Fruit fly (Drosophila melanogaster) whole organism, embryonic: Measurements from ENCODE around the gene Cpr65Au.

Experiments used
- Adf1 ChIP-seq: fragments of 200-800 bp; sonication (Bioruptor generic); IDR thresholded peaks from 2 replicates; pipeline ENCODE4 v1.3.6; 2022; ENCODE audit warnings: missing biosample characterization, missing genetic modification characterization
- Antp ChIP-seq: fragments of 200-800 bp; sonication (Bioruptor generic); optimal IDR thresholded peaks from 3 replicates; lab custom pipeline; 2016; ENCODE audit warnings: missing biosample characterization, missing genetic modification characterization
- Awh ChIP-seq: fragments of 200-800 bp; sonication (Bioruptor generic); IDR thresholded peaks from 2 replicates; pipeline ENCODE4, ENCODE4 v1.3.6; 2022; ENCODE audit warnings: missing biosample characterization, missing genetic modification characterization
- Blimp-1 ChIP-seq: fragments of 200-800 bp; sonication (Bioruptor generic); optimal IDR thresholded peaks from 3 replicates; lab custom pipeline; 2018; ENCODE audit warnings: missing biosample characterization, missing genetic modification characterization, mild to moderate bottlenecking, moderate library complexity, missing genetic modification reagents
- CG10267 ChIP-seq: fragments of 200-800 bp; sonication (Bioruptor generic); optimal IDR thresholded peaks from 2 replicates; lab custom pipeline; 2018; ENCODE audit warnings: missing biosample characterization, mild to moderate bottlenecking, missing genetic modification characterization, moderate library complexity
- CG10321 ChIP-seq: fragments of 200-800 bp; sonication (Bioruptor generic); IDR thresholded peaks from 2 replicates; pipeline ENCODE4 v1.3.6; 2022; ENCODE audit warnings: missing biosample characterization, missing genetic modification characterization
- CG10979 ChIP-seq: fragments of 200-800 bp; sonication (Bioruptor generic); optimal IDR thresholded peaks from 2 replicates; lab custom pipeline; 2018; ENCODE audit warnings: missing biosample characterization, mild to moderate bottlenecking, missing genetic modification characterization, moderate library complexity
- CG13123 ChIP-seq: fragments of 200-800 bp; sonication (Bioruptor generic); optimal IDR thresholded peaks from 2 replicates; lab custom pipeline; 2016; ENCODE audit warnings: missing biosample characterization, missing genetic modification characterization
- CG16813 ChIP-seq: fragments of 200-800 bp; sonication (Bioruptor generic); IDR thresholded peaks from 3 replicates; pipeline ENCODE4 v1.3.6; 2022; ENCODE audit warnings: missing biosample characterization, missing genetic modification characterization; ENCODE audit not compliant: partially characterized antibody
- CG17361 ChIP-seq: fragments of 200-800 bp; sonication (Bioruptor generic); IDR thresholded peaks from 3 replicates; pipeline ENCODE4 v1.3.6; 2022; ENCODE audit warnings: missing biosample characterization, missing genetic modification characterization
- CG17829 ChIP-seq: fragments of 200-800 bp; optimal IDR thresholded peaks from 2 replicates; lab custom pipeline; 2019; ENCODE audit warnings: missing biosample characterization, mild to moderate bottlenecking, missing genetic modification characterization, moderate library complexity
- CG18262 ChIP-seq: fragments of 200-800 bp; optimal IDR thresholded peaks from 3 replicates; lab custom pipeline; 2019; ENCODE audit warnings: missing biosample characterization, mild to moderate bottlenecking, missing genetic modification characterization, moderate library complexity
- CG3407 ChIP-seq: fragments of 200-800 bp; sonication (Bioruptor generic); optimal IDR thresholded peaks from 2 replicates; lab custom pipeline; 2018; ENCODE audit warnings: missing biosample characterization, mild to moderate bottlenecking, missing genetic modification characterization
- CG34376 ChIP-seq: fragments of 200-800 bp; sonication (Bioruptor generic); optimal IDR thresholded peaks from 2 replicates; lab custom pipeline; 2018; ENCODE audit warnings: missing biosample characterization, mild to moderate bottlenecking, missing genetic modification characterization
- CG4360 ChIP-seq: fragments of 200-800 bp; sonication (Bioruptor generic); IDR thresholded peaks from 2 replicates; pipeline ENCODE4 v1.3.6; 2022; ENCODE audit warnings: missing biosample characterization, missing genetic modification characterization
- CG8924 ChIP-seq: fragments of 200-800 bp; optimal IDR thresholded peaks from 3 replicates; lab custom pipeline; 2019; ENCODE audit warnings: missing biosample characterization, mild to moderate bottlenecking, missing genetic modification characterization, moderate library complexity
- D19A ChIP-seq: fragments of 200-800 bp; optimal IDR thresholded peaks from 3 replicates; lab custom pipeline; 2019; ENCODE audit warnings: missing biosample characterization, mild to moderate bottlenecking, missing genetic modification characterization, moderate library complexity
- Doc3 ChIP-seq: fragments of 200-800 bp; sonication (Bioruptor generic); IDR thresholded peaks from 3 replicates; pipeline ENCODE4 v1.3.6; 2022; ENCODE audit warnings: missing biosample characterization, missing genetic modification characterization; ENCODE audit not compliant: partially characterized antibody
- HmgZ ChIP-seq: fragments of 200-800 bp; sonication (Bioruptor generic); optimal IDR thresholded peaks from 2 replicates; lab custom pipeline; 2018; ENCODE audit warnings: missing biosample characterization, mild to moderate bottlenecking, missing genetic modification characterization
- Jarid2 ChIP-seq: fragments of 200-800 bp; sonication (Bioruptor generic); optimal IDR thresholded peaks from 3 replicates; lab custom pipeline; 2017; ENCODE audit warnings: mild to moderate bottlenecking, missing biosample characterization, missing genetic modification reagents, missing genetic modification characterization
- Kr ChIP-seq: fragments of 200-800 bp; sonication (Bioruptor generic); optimal IDR thresholded peaks from 2 replicates; lab custom pipeline; 2017; ENCODE audit warnings: missing biosample characterization, mild to moderate bottlenecking, missing genetic modification characterization
- Nf-YB ChIP-seq: fragments of 200-800 bp; sonication (Bioruptor generic); optimal IDR thresholded peaks from 3 replicates; lab custom pipeline; 2019; ENCODE audit warnings: missing biosample characterization, mild to moderate bottlenecking, missing genetic modification characterization, moderate library complexity
- Nf-YC ChIP-seq: fragments of 200-800 bp; optimal IDR thresholded peaks from 3 replicates; lab custom pipeline; 2019; ENCODE audit warnings: missing biosample characterization, mild to moderate bottlenecking, missing genetic modification characterization, moderate library complexity
- Oli ChIP-seq: fragments of 200-800 bp; sonication (Bioruptor generic); optimal IDR thresholded peaks from 2 replicates; lab custom pipeline; 2018; ENCODE audit warnings: missing biosample characterization, mild to moderate bottlenecking, missing genetic modification characterization, moderate library complexity
- Sox100B ChIP-seq: fragments of 200-800 bp; sonication (Bioruptor generic); optimal IDR thresholded peaks from 3 replicates; lab custom pipeline; 2018; ENCODE audit warnings: missing biosample characterization, mild to moderate bottlenecking, missing genetic modification characterization
- Sox102F ChIP-seq: fragments of 200-800 bp; sonication (Bioruptor generic); optimal IDR thresholded peaks from 2 replicates; lab custom pipeline; 2018; ENCODE audit warnings: missing biosample characterization, mild to moderate bottlenecking, missing genetic modification characterization, moderate library complexity
- Sry-δ ChIP-seq: fragments of 200-800 bp; sonication (Bioruptor generic); optimal IDR thresholded peaks from 2 replicates; lab custom pipeline; 2016; ENCODE audit warnings: missing biosample characterization, missing genetic modification characterization
- Ssrp ChIP-seq: fragments of 200-800 bp; sonication (Bioruptor generic); optimal IDR thresholded peaks from 2 replicates; lab custom pipeline; 2018; ENCODE audit warnings: missing biosample characterization, mild to moderate bottlenecking, missing genetic modification characterization, moderate library complexity
- bsh ChIP-seq, 2 experiments: fragments of 200-800 bp; sonication (Bioruptor generic); optimal IDR thresholded peaks; 2 replicates each; lab custom pipeline; 2017 to 2018; ENCODE audit warnings: mild to moderate bottlenecking in 2 of 2, missing biosample characterization in 2 of 2, missing genetic modification characterization in 2 of 2, moderate library complexity in 1 of 2
- caup ChIP-seq: fragments of 200-800 bp; sonication (Bioruptor generic); optimal IDR thresholded peaks from 3 replicates; lab custom pipeline; 2017; ENCODE audit warnings: missing biosample characterization, mild to moderate bottlenecking, missing genetic modification characterization, moderate library complexity; ENCODE audit not compliant: severe bottlenecking
- chif ChIP-seq, 2 experiments: fragments of 200-800 bp; sonication (Bioruptor generic); optimal IDR thresholded peaks; 3 replicates each; lab custom pipeline; 2016; ENCODE audit warnings: missing biosample characterization in 2 of 2, missing genetic modification characterization in 2 of 2
- dmrt11E ChIP-seq: fragments of 200-800 bp; sonication (Bioruptor generic); optimal IDR thresholded peaks from 3 replicates; lab custom pipeline; 2018; ENCODE audit warnings: missing biosample characterization, mild to moderate bottlenecking, missing genetic modification characterization, moderate library complexity
- fd3F ChIP-seq: fragments of 200-800 bp; sonication (Bioruptor generic); optimal IDR thresholded peaks from 2 replicates; lab custom pipeline; 2018; ENCODE audit warnings: missing biosample characterization, mild to moderate bottlenecking, missing genetic modification characterization, moderate library complexity
- fd96Cb ChIP-seq: fragments of 200-800 bp; sonication (Bioruptor generic); optimal IDR thresholded peaks from 2 replicates; lab custom pipeline; 2018; ENCODE audit warnings: missing biosample characterization, mild to moderate bottlenecking, missing genetic modification characterization, moderate library complexity
- gem ChIP-seq: fragments of 200-800 bp; sonication (Bioruptor generic); optimal IDR thresholded peaks from 2 replicates; lab custom pipeline; 2019; ENCODE audit warnings: missing biosample characterization, mild to moderate bottlenecking, missing genetic modification characterization, moderate library complexity
- gsb-n ChIP-seq: fragments of 200-800 bp; sonication (Bioruptor generic); optimal IDR thresholded peaks from 3 replicates; lab custom pipeline; 2018; ENCODE audit warnings: missing biosample characterization, mild to moderate bottlenecking, missing genetic modification characterization
- hbn ChIP-seq: fragments of 200-800 bp; sonication (Bioruptor generic); IDR thresholded peaks from 2 replicates; pipeline ENCODE4 v1.3.6; 2022; ENCODE audit warnings: missing biosample characterization, missing genetic modification characterization; ENCODE audit not compliant: partially characterized antibody
- pros ChIP-seq: fragments of 200-800 bp; sonication (Bioruptor generic); optimal IDR thresholded peaks from 3 replicates; lab custom pipeline; 2019; ENCODE audit warnings: missing biosample characterization, mild to moderate bottlenecking, missing genetic modification characterization, moderate library complexity
- salm ChIP-seq: fragments of 200-800 bp; sonication (Bioruptor generic); optimal IDR thresholded peaks from 2 replicates; lab custom pipeline; 2018; ENCODE audit warnings: missing biosample characterization, mild to moderate bottlenecking, missing genetic modification characterization
- sd ChIP-seq: fragments of 200-800 bp; sonication (Bioruptor generic); optimal IDR thresholded peaks from 3 replicates; lab custom pipeline; 2018; ENCODE audit warnings: missing biosample characterization, mild to moderate bottlenecking, missing genetic modification characterization, moderate library complexity
- seq ChIP-seq: fragments of 200-800 bp; sonication (Bioruptor generic); IDR thresholded peaks from 2 replicates; pipeline ENCODE4 v1.3.6; 2022; ENCODE audit warnings: missing biosample characterization, missing genetic modification characterization
- slp2 ChIP-seq: fragments of 200-800 bp; sonication (Bioruptor generic); optimal IDR thresholded peaks from 2 replicates; lab custom pipeline; 2016; ENCODE audit warnings: missing biosample characterization, missing genetic modification characterization
- ssp ChIP-seq: fragments of 200-800 bp; sonication (Bioruptor generic); IDR thresholded peaks from 2 replicates; pipeline ENCODE4 v1.3.6; 2022; ENCODE audit warnings: missing biosample characterization, missing genetic modification characterization
- tap ChIP-seq: fragments of 200-800 bp; optimal IDR thresholded peaks from 3 replicates; lab custom pipeline; 2019; ENCODE audit warnings: missing biosample characterization, mild to moderate bottlenecking, missing genetic modification characterization, moderate library complexity

Cpr65Au gene

dm6 chr3L:6110673-6111449, 21.0 kb downstream of the Cpr65Au start (continued):
- no peak for TF ChIP-seq Kr (GFP tag; lab: Kevin White, UChicago)
- peak; percentile 96 for TF ChIP-seq Nf-YC (tag; lab: Kevin White, UChicago)
- TF ChIP-seq sd (tag; lab: Kevin White, UChicago), result no peak
- no peak for TF ChIP-seq CG4360 (GFP tag; lab: Robert Waterston, UW)
- no peak for TF ChIP-seq Jarid2 (GFP tag; lab: Kevin White, UChicago)
- peak; percentile 95 for TF ChIP-seq Nf-YB (GFP tag; lab: Kevin White, UChicago)
- TF ChIP-seq CG3407 (GFP tag; lab: Kevin White, UChicago), result no peak
- TF ChIP-seq fd3F, result no peak
- peak; percentile 43; the same call in 1 of the 2 replicates for TF ChIP-seq CG10321 (GFP tag; lab: Robert Waterston, UW)
- TF ChIP-seq Adf1 (GFP tag; lab: Robert Waterston, UW), result peak; percentile 64
- peak; percentile 65; the same call in 1 of the 2 replicates for TF ChIP-seq seq (GFP tag; lab: Robert Waterston, UW)
- TF ChIP-seq gsb-n (tag; lab: Kevin White, UChicago), result no peak
- TF ChIP-seq ssp (GFP tag; lab: Robert Waterston, UW), result no peak
- TF ChIP-seq hbn (GFP tag; lab: Robert Waterston, UW), result no peak
- no peak for TF ChIP-seq Awh
- TF ChIP-seq caup (GFP tag; lab: Kevin White, UChicago), result no peak
- no peak for TF ChIP-seq CG8924 (tag; lab: Kevin White, UChicago)
- TF ChIP-seq Doc3 (GFP tag; lab: Robert Waterston, UW), result no peak
- no peak for TF ChIP-seq Antp (GFP tag; lab: Kevin White, UChicago)
- TF ChIP-seq Sry-δ (GFP tag; lab: Kevin White, UChicago), result no peak
- no peak for TF ChIP-seq salm (tag; lab: Kevin White, UChicago)
- no peak for TF ChIP-seq CG16813 (GFP tag; lab: Robert Waterston, UW)

DNA sequence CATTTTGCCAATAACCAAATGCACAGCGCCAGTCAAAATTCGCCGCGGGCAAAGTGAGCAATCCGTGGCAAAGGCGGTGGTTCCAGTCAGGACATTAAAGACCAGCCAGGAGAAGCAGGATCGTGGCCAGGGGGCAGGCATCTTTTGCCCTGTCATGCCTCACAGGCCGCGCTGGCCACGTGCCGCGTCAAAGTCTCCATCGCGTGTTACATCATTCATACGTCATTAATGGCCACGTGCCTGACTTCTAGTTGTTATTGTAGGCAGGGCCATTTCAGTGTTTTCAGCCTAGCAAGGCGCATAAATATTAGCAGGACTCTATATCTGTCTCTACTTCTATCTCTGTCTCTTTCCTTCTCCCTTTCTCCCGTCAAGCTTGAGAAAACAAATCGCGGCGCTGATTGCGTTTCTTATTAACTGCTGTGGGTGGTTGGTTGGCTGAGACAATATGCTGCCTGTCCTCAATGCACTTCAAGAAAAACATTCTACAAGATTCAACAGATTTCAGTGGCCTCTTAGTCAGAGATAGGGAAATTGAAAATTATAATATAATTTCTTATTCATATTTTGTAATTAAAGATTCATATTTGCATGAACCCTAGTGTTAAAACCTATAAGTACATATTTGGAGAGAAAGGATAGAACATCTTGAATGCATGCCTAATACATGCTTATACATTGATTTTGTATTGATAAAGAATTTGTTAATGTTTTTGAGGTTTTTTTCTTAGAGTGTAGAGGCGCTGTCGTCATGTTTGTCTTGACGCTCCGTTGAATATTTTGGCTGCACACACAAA, 23.4 kb downstream of the Cpr65Au start:
- peak; percentile 8 for TF ChIP-seq Sox102F
- TF ChIP-seq D19A, result peak; percentile 45
- TF ChIP-seq pros (GFP tag; lab: Kevin White, UChicago), result peak; percentile 48
- no peak for TF ChIP-seq HmgZ (tag; lab: Kevin White, UChicago)
- peak; percentile 19 for TF ChIP-seq tap (tag; lab: Kevin White, UChicago)
- TF ChIP-seq gem (tag; lab: Kevin White, UChicago), result peak; percentile 53
- TF ChIP-seq CG13123, result no peak
- peak; percentile 35 for TF ChIP-seq Oli
- peak; percentile 19 for TF ChIP-seq fd96Cb
- TF ChIP-seq Sox100B (GFP tag; lab: Kevin White, UChicago), result peak; percentile 44
- TF ChIP-seq CG34376 (GFP tag; lab: Kevin White, UChicago), result no peak
- peak; percentile 50; the same call in 1 of the 3 replicates for TF ChIP-seq CG17361
- peak; percentile 47 for TF ChIP-seq Blimp-1 (GFP tag; lab: Kevin White, UChicago)
- no peak for TF ChIP-seq chif (GFP tag; optimal IDR thresholded peaks at IDR 0.05; lab: Kevin White, UChicago)
- TF ChIP-seq CG18262, result peak; percentile 57
- TF ChIP-seq CG17829 (tag; lab: Kevin White, UChicago), result peak; percentile 5
- TF ChIP-seq CG10267 (tag; lab: Kevin White, UChicago), result peak; percentile 21
- TF ChIP-seq Ssrp (tag; lab: Kevin White, UChicago), result peak; percentile 34
- peak; percentile 40 for TF ChIP-seq dmrt11E
- TF ChIP-seq CG8924 (tag; lab: Kevin White, UChicago), result peak; percentile 9
- no peak for TF ChIP-seq slp2
- TF ChIP-seq CG10979 (tag; lab: Kevin White, UChicago), result peak; percentile 54
- peak in 1 of 2 experiments; percentile 50 for TF ChIP-seq bsh (GFP tag; optimal IDR thresholded peaks at IDR 0.05; lab: Kevin White, UChicago)
